Fruit fly (Drosophila melanogaster): Measurements from ENCODE around the gene CG9519.

The CG9519 gene

dm6 chrX:14882536-14883118 is 26.5 kb upstream of the CG9519 start, which contains the start of the genes CG45064 and CG45065 (continued):
- TF ChIP-seq HLH3B (GFP tag; IDR thresholded peaks at IDR 0.05): peak; percentile 94
- TF ChIP-seq chif (GFP tag; optimal IDR thresholded peaks at IDR 0.05): peak; percentile 70 to 84
- peak; percentile 56; the same call in 1 of the 2 replicates for TF ChIP-seq CG11247 (GFP tag; IDR thresholded peaks at IDR 0.05)
- no peak for TF ChIP-seq Dref (GFP tag; IDR thresholded peaks at IDR 0.05)
- TF ChIP-seq CG7372 (GFP tag; IDR thresholded peaks at IDR 0.05): peak; percentile 53; the same call in 1 of the 2 replicates
- peak; percentile 65 for TF ChIP-seq Fer3 (tag; optimal IDR thresholded peaks at IDR 0.05)
- peak in 1 of 2 experiments; percentile 94 for TF ChIP-seq bsh (GFP tag; optimal IDR thresholded peaks at IDR 0.05)
- no peak for TF ChIP-seq CG11456 (GFP tag; IDR thresholded peaks at IDR 0.05)
- TF ChIP-seq CG5953 (GFP tag; IDR thresholded peaks at IDR 0.05): peak; percentile 91
- no peak for TF ChIP-seq CG7745 (tag; optimal IDR thresholded peaks at IDR 0.05)
- TF ChIP-seq eyg (GFP tag; optimal IDR thresholded peaks at IDR 0.05): peak; percentile 52
- peak; percentile 70 for TF ChIP-seq Dad (GFP tag; optimal IDR thresholded peaks at IDR 0.05)
- TF ChIP-seq lab (GFP tag; optimal IDR thresholded peaks at IDR 0.05): peak; percentile 85
- no peak for TF ChIP-seq Bgb (GFP tag; IDR thresholded peaks at IDR 0.05; ENCODE audit: partially characterized antibody)
- TF ChIP-seq Gsc (GFP tag; IDR thresholded peaks at IDR 0.05): peak; percentile 59; the same call in 1 of the 2 replicates
- TF ChIP-seq sima (GFP tag; optimal IDR thresholded peaks at IDR 0.05): peak; percentile 24
- no peak for TF ChIP-seq CG9797 (GFP tag; optimal IDR thresholded peaks at IDR 0.05)
- TF ChIP-seq Lhr (GFP tag; optimal IDR thresholded peaks at IDR 0.05): peak; percentile 76
- TF ChIP-seq tup (GFP tag; optimal IDR thresholded peaks at IDR 0.05): peak; percentile 27
- peak; percentile 78 for TF ChIP-seq jumu (GFP tag; optimal IDR thresholded peaks at IDR 0.05)
- peak; percentile 51; the same call in 1 of the 2 replicates for TF ChIP-seq bowl (GFP tag; IDR thresholded peaks at IDR 0.05)
- TF ChIP-seq Rx (GFP tag; IDR thresholded peaks at IDR 0.05): peak; percentile 88
- peak; percentile 84 for TF ChIP-seq run (tag; optimal IDR thresholded peaks at IDR 0.05)
- no peak for TF ChIP-seq CG33557 (GFP tag; optimal IDR thresholded peaks at IDR 0.05)
- peak; percentile 82 for TF ChIP-seq CG14050 (GFP tag; IDR thresholded peaks at IDR 0.05)
- TF ChIP-seq CG3726 (GFP tag; IDR thresholded peaks at IDR 0.05): peak; percentile 59; the same call in 2 of the 3 replicates
- TF ChIP-seq CG11695 (GFP tag; IDR thresholded peaks at IDR 0.05): peak; percentile 69; the same call in 2 of the 3 replicates
- peak; percentile 47 for TF ChIP-seq CG12104 (GFP tag; optimal IDR thresholded peaks at IDR 0.05)
- peak; percentile 35 for TF ChIP-seq CG15514 (GFP tag; optimal IDR thresholded peaks at IDR 0.05)
- TF ChIP-seq CG34422 (GFP tag; IDR thresholded peaks at IDR 0.05): no peak
- TF ChIP-seq tna (GFP tag; IDR thresholded peaks at IDR 0.05; ENCODE audit: partially characterized antibody): no peak
- peak; percentile 50 for TF ChIP-seq CG10274 (GFP tag; optimal IDR thresholded peaks at IDR 0.05)
- TF ChIP-seq fd96Cb (tag; optimal IDR thresholded peaks at IDR 0.05): peak; percentile 89
- peak; percentile 75 for TF ChIP-seq tin (GFP tag; optimal IDR thresholded peaks at IDR 0.05)
- TF ChIP-seq schlank (tag; optimal IDR thresholded peaks at IDR 0.05): no peak
- peak; percentile 72; the same call in 1 of the 2 replicates for TF ChIP-seq CG32767 (GFP tag; IDR thresholded peaks at IDR 0.05)
- no peak for TF ChIP-seq sc (optimal IDR thresholded peaks at IDR 0.05)
- peak; percentile 70 for TF ChIP-seq sc (GFP tag; optimal IDR thresholded peaks at IDR 0.05)
- no peak for TF ChIP-seq zen (tag; optimal IDR thresholded peaks at IDR 0.05)
- TF ChIP-seq CG9727 (GFP tag; optimal IDR thresholded peaks at IDR 0.05): peak; percentile 64
- TF ChIP-seq sim (GFP tag; IDR thresholded peaks at IDR 0.05): peak; percentile 79
- TF ChIP-seq toy (GFP tag; IDR thresholded peaks at IDR 0.05): no peak
- no peak for TF ChIP-seq CG17912 (GFP tag; optimal IDR thresholded peaks at IDR 0.05)
- TF ChIP-seq scrt (GFP tag; optimal IDR thresholded peaks at IDR 0.05): peak; percentile 69
- TF ChIP-seq shn (GFP tag; optimal IDR thresholded peaks at IDR 0.05): peak; percentile 55
- peak in 1 of 2 experiments; percentile 95 for TF ChIP-seq eve (GFP tag; optimal IDR thresholded peaks at IDR 0.05)
- peak; percentile 85 for TF ChIP-seq pnt (GFP tag; optimal IDR thresholded peaks at IDR 0.05)
- TF ChIP-seq Usf (GFP tag; optimal IDR thresholded peaks at IDR 0.05): peak; percentile 60
- no peak for TF ChIP-seq lbe (GFP tag; optimal IDR thresholded peaks at IDR 0.05)
- peak; percentile 66 for TF ChIP-seq tgo (GFP tag; IDR thresholded peaks at IDR 0.05)

Data from whole organism, embryonic.